Fruit fly (Drosophila melanogaster) whole organism, embryonic: ENCODE results near the gene Tet.

ENCODE experiments used
- B-H1 ChIP-seq: fragments of 200-800 bp; sonication (Bioruptor generic); IDR thresholded peaks from 3 replicates; pipeline ENCODE4 v1.3.6; 2022; ENCODE audit warnings: missing biosample characterization, missing genetic modification characterization
- C15 ChIP-seq: fragments of 200-800 bp; sonication (Bioruptor generic); IDR thresholded peaks from 3 replicates; pipeline ENCODE4 v1.3.6; 2022; ENCODE audit warnings: missing biosample characterization, missing genetic modification characterization
- CG1024 ChIP-seq: fragments of 200-800 bp; sonication (Bioruptor generic); IDR thresholded peaks from 2 replicates; pipeline ENCODE4 v1.3.6; 2022; ENCODE audit warnings: missing biosample characterization, missing genetic modification characterization
- CG10267 ChIP-seq: fragments of 200-800 bp; sonication (Bioruptor generic); optimal IDR thresholded peaks from 2 replicates; lab custom pipeline; 2018; ENCODE audit warnings: missing biosample characterization, mild to moderate bottlenecking, missing genetic modification characterization, moderate library complexity
- CG11695 ChIP-seq: fragments of 200-800 bp; sonication (Bioruptor generic); IDR thresholded peaks from 3 replicates; pipeline ENCODE4 v1.3.6; 2022; ENCODE audit warnings: missing biosample characterization, missing genetic modification characterization
- CG14014 ChIP-seq: fragments of 200-800 bp; sonication (Bioruptor generic); IDR thresholded peaks from 2 replicates; pipeline ENCODE4 v1.3.6; 2022; ENCODE audit warnings: missing biosample characterization, missing genetic modification characterization
- CG15601 ChIP-seq: fragments of 200-800 bp; sonication (Bioruptor generic); optimal IDR thresholded peaks from 3 replicates; lab custom pipeline; 2019; ENCODE audit warnings: missing biosample characterization, mild to moderate bottlenecking, missing genetic modification characterization, moderate library complexity
- CG17328 ChIP-seq: fragments of 200-800 bp; sonication (Bioruptor generic); IDR thresholded peaks from 2 replicates; pipeline ENCODE4 v1.3.6; 2022; ENCODE audit warnings: missing biosample characterization, missing genetic modification characterization
- CG17361 ChIP-seq: fragments of 200-800 bp; sonication (Bioruptor generic); IDR thresholded peaks from 3 replicates; pipeline ENCODE4 v1.3.6; 2022; ENCODE audit warnings: missing biosample characterization, missing genetic modification characterization
- CG17385 ChIP-seq: fragments of 200-800 bp; sonication (Bioruptor generic); optimal IDR thresholded peaks from 3 replicates; lab custom pipeline; 2018; ENCODE audit warnings: missing biosample characterization, mild to moderate bottlenecking, missing genetic modification characterization
- CG18262 ChIP-seq: fragments of 200-800 bp; optimal IDR thresholded peaks from 3 replicates; lab custom pipeline; 2019; ENCODE audit warnings: missing biosample characterization, mild to moderate bottlenecking, missing genetic modification characterization, moderate library complexity
- CG18476 ChIP-seq: fragments of 200-800 bp; sonication (Bioruptor generic); optimal IDR thresholded peaks from 2 replicates; lab custom pipeline; 2016; ENCODE audit warnings: missing biosample characterization, mild to moderate bottlenecking, missing genetic modification characterization
- CG34422 ChIP-seq: fragments of 200-800 bp; sonication (Bioruptor generic); IDR thresholded peaks from 3 replicates; pipeline ENCODE4 v1.3.6; 2022; ENCODE audit warnings: missing biosample characterization, missing genetic modification characterization
- CG6254 ChIP-seq: fragments of 200-800 bp; sonication (Bioruptor generic); optimal IDR thresholded peaks from 3 replicates; lab custom pipeline; 2017; ENCODE audit warnings: mild to moderate bottlenecking, missing biosample characterization, missing genetic modification reagents, missing genetic modification characterization
- CG7372 ChIP-seq: fragments of 200-800 bp; sonication (Bioruptor generic); IDR thresholded peaks from 2 replicates; pipeline ENCODE4 v1.3.6; 2022; ENCODE audit warnings: missing biosample characterization, missing genetic modification characterization
- CG7786 ChIP-seq: fragments of 200-800 bp; sonication (Bioruptor generic); optimal IDR thresholded peaks from 2 replicates; lab custom pipeline; 2016; ENCODE audit warnings: missing biosample characterization, missing genetic modification characterization
- CG9215 ChIP-seq: fragments of 200-800 bp; sonication (Bioruptor generic); IDR thresholded peaks from 2 replicates; pipeline ENCODE4 v1.3.6; 2022; ENCODE audit warnings: missing biosample characterization, missing genetic modification characterization
- CG9876 ChIP-seq: fragments of 200-800 bp; sonication (Bioruptor generic); optimal IDR thresholded peaks from 2 replicates; lab custom pipeline; 2016; ENCODE audit warnings: missing biosample characterization, missing genetic modification characterization
- CoRest ChIP-seq: fragments of 200-800 bp; sonication (Bioruptor generic); optimal IDR thresholded peaks from 3 replicates; lab custom pipeline; 2018; ENCODE audit warnings: missing biosample characterization, mild to moderate bottlenecking, missing genetic modification characterization, moderate library complexity
- D19B ChIP-seq: fragments of 200-800 bp; sonication (Bioruptor generic); optimal IDR thresholded peaks from 2 replicates; lab custom pipeline; 2017; ENCODE audit warnings: missing biosample characterization, mild to moderate bottlenecking, missing genetic modification characterization
- Dfd ChIP-seq, 2 experiments: fragments of >200 bp; optimal IDR thresholded peaks; 2 replicates each; lab custom pipeline; 2017; ENCODE audit warnings: missing biosample characterization in 2 of 2, missing genetic modification characterization in 2 of 2
- GATAe ChIP-seq: fragments of 200-800 bp; sonication (Bioruptor generic); conservative IDR thresholded peaks from 2 replicates; pipeline ENCODE4 v1.3.6; 2022; ENCODE audit warnings: missing biosample characterization, missing genetic modification characterization
- HmgD ChIP-seq: fragments of 200-800 bp; sonication (Bioruptor generic); optimal IDR thresholded peaks from 3 replicates; lab custom pipeline; 2016; ENCODE audit warnings: missing biosample characterization, missing genetic modification characterization
- Hr51 ChIP-seq, 2 experiments: fragments of 200-800 bp; sonication (Bioruptor generic); optimal IDR thresholded peaks; 2 replicates in 1 of 2; 3 replicates in 1 of 2; lab custom pipeline; 2016 to 2018; ENCODE audit warnings: missing biosample characterization in 2 of 2, missing genetic modification characterization in 2 of 2, mild to moderate bottlenecking in 1 of 2, moderate library complexity in 1 of 2
- Mad ChIP-seq: fragments of 200-800 bp; sonication (Bioruptor generic); optimal IDR thresholded peaks from 2 replicates; lab custom pipeline; 2016; ENCODE audit warnings: missing biosample characterization, missing genetic modification characterization
- Meics ChIP-seq: fragments of 200-800 bp; sonication (Bioruptor generic); optimal IDR thresholded peaks from 2 replicates; lab custom pipeline; 2017; ENCODE audit warnings: missing biosample characterization, mild to moderate bottlenecking, missing genetic modification characterization
- Opbp ChIP-seq: fragments of 200-800 bp; sonication (Bioruptor generic); IDR thresholded peaks from 3 replicates; pipeline ENCODE4 v1.3.6; 2022; ENCODE audit warnings: missing biosample characterization, missing genetic modification characterization; ENCODE audit not compliant: partially characterized antibody
- Ptx1 ChIP-seq: fragments of 200-800 bp; sonication (Bioruptor generic); IDR thresholded peaks from 2 replicates; pipeline ENCODE4 v1.3.6; 2022; ENCODE audit warnings: missing biosample characterization, missing genetic modification characterization
- Ravus ChIP-seq: fragments of 200-800 bp; sonication (Bioruptor generic); IDR thresholded peaks from 2 replicates; pipeline ENCODE4 v1.3.6; 2022; ENCODE audit warnings: missing biosample characterization, missing genetic modification characterization
- Rfx ChIP-seq: fragments of 200-800 bp; sonication (Bioruptor generic); IDR thresholded peaks from 2 replicates; pipeline ENCODE4 v1.3.6; 2022; ENCODE audit warnings: missing biosample characterization, missing genetic modification characterization
- Rx ChIP-seq: fragments of 200-800 bp; sonication (Bioruptor generic); IDR thresholded peaks from 2 replicates; pipeline ENCODE4 v1.3.6; 2022; ENCODE audit warnings: missing biosample characterization, missing genetic modification characterization
- ap ChIP-seq: fragments of 200-800 bp; sonication (Bioruptor generic); IDR thresholded peaks from 2 replicates; pipeline ENCODE4 v1.3.6; 2022; ENCODE audit warnings: missing biosample characterization, missing genetic modification characterization
- bbx ChIP-seq: fragments of 200-800 bp; sonication (Bioruptor generic); IDR thresholded peaks from 2 replicates; pipeline ENCODE4 v1.3.6; 2022; ENCODE audit warnings: missing biosample characterization, missing genetic modification characterization; ENCODE audit not compliant: partially characterized antibody
- bsh ChIP-seq, 2 experiments: fragments of 200-800 bp; sonication (Bioruptor generic); optimal IDR thresholded peaks; 2 replicates each; lab custom pipeline; 2017 to 2018; ENCODE audit warnings: mild to moderate bottlenecking in 2 of 2, missing biosample characterization in 2 of 2, missing genetic modification characterization in 2 of 2, moderate library complexity in 1 of 2
- crol ChIP-seq: fragments of 200-800 bp; sonication (Bioruptor generic); IDR thresholded peaks from 2 replicates; pipeline ENCODE4 v1.3.6; 2022; ENCODE audit warnings: missing biosample characterization, missing genetic modification characterization
- dmrt99B ChIP-seq: fragments of 200-800 bp; sonication (Bioruptor generic); optimal IDR thresholded peaks from 2 replicates; lab custom pipeline; 2018; ENCODE audit warnings: missing biosample characterization, mild to moderate bottlenecking, missing genetic modification characterization, moderate library complexity
- eyg ChIP-seq: fragments of 200-800 bp; sonication (Bioruptor generic); optimal IDR thresholded peaks from 3 replicates; lab custom pipeline; 2016; ENCODE audit warnings: missing biosample characterization, missing genetic modification characterization
- h ChIP-seq: fragments of >200 bp; optimal IDR thresholded peaks from 2 replicates; lab custom pipeline; 2017
- ham ChIP-seq: fragments of 200-800 bp; sonication (Bioruptor generic); IDR thresholded peaks from 2 replicates; pipeline ENCODE4 v1.3.6; 2022; ENCODE audit warnings: missing biosample characterization, missing genetic modification characterization
- hb ChIP-seq: fragments of 200-800 bp; sonication (Bioruptor generic); IDR thresholded peaks from 3 replicates; pipeline ENCODE4 v1.3.6; 2022; ENCODE audit warnings: missing biosample characterization, missing genetic modification characterization; ENCODE audit not compliant: partially characterized antibody
- org-1 ChIP-seq: fragments of 200-800 bp; sonication (Bioruptor generic); optimal IDR thresholded peaks from 2 replicates; lab custom pipeline; 2017; ENCODE audit warnings: missing biosample characterization, missing genetic modification characterization
- schlank ChIP-seq: fragments of 200-800 bp; sonication (Bioruptor generic); optimal IDR thresholded peaks from 2 replicates; lab custom pipeline; 2018; ENCODE audit warnings: missing biosample characterization, mild to moderate bottlenecking, missing genetic modification characterization
- shn ChIP-seq: fragments of 200-800 bp; sonication (Bioruptor generic); optimal IDR thresholded peaks from 3 replicates; lab custom pipeline; 2016; ENCODE audit warnings: missing biosample characterization, missing genetic modification characterization
- sima ChIP-seq: fragments of 200-800 bp; sonication (Bioruptor generic); optimal IDR thresholded peaks from 2 replicates; lab custom pipeline; 2016; ENCODE audit warnings: missing biosample characterization, missing genetic modification characterization
- slp2 ChIP-seq: fragments of 200-800 bp; sonication (Bioruptor generic); optimal IDR thresholded peaks from 2 replicates; lab custom pipeline; 2016; ENCODE audit warnings: missing biosample characterization, missing genetic modification characterization
- tin ChIP-seq: fragments of 200-800 bp; sonication (Bioruptor generic); optimal IDR thresholded peaks from 3 replicates; lab custom pipeline; 2016; ENCODE audit warnings: missing biosample characterization, missing genetic modification characterization
- toy ChIP-seq: fragments of 200-800 bp; sonication (Bioruptor generic); IDR thresholded peaks from 2 replicates; pipeline ENCODE4 v1.3.6; 2022; ENCODE audit warnings: missing biosample characterization, missing genetic modification characterization
- vvl ChIP-seq: fragments of 200-800 bp; sonication (Bioruptor generic); IDR thresholded peaks from 2 replicates; pipeline ENCODE4 v1.3.6; 2022; ENCODE audit warnings: missing biosample characterization, missing genetic modification characterization
- wor ChIP-seq: fragments of 200-800 bp; sonication (Bioruptor generic); IDR thresholded peaks from 2 replicates; pipeline ENCODE4 v1.3.6; 2022; ENCODE audit warnings: missing biosample characterization, missing genetic modification characterization
- zen ChIP-seq: fragments of 200-800 bp; sonication (Bioruptor generic); optimal IDR thresholded peaks from 3 replicates; lab custom pipeline; 2018; ENCODE audit warnings: missing biosample characterization, mild to moderate bottlenecking, missing genetic modification characterization, moderate library complexity

Tet gene

dm6 chr3L:2765013-2765738, 113.8 kb downstream of the Tet start (continued):
- TF ChIP-seq vvl (GFP tag; lab: Robert Waterston, UW) (no peak; the same call in 1 of the 2 replicates), ham (GFP tag; lab: Robert Waterston, UW) (no peak), GATAe (GFP tag; lab: Robert Waterston, UW) (no peak), CG17361 (no peak), eyg (GFP tag; lab: Kevin White, UChicago) (no peak), HmgD (GFP tag; lab: Kevin White, UChicago) (no peak)

dm6 chr3L:2763762-2764161, 115.2 kb downstream of the Tet start:
- TF ChIP-seq CoRest (tag; lab: Kevin White, UChicago) (peak; percentile 2), CG17385 (GFP tag; lab: Kevin White, UChicago) (no peak), CG18476 (no peak), crol (GFP tag; lab: Robert Waterston, UW) (no peak), CG17328 (GFP tag; lab: Robert Waterston, UW) (no peak), B-H1 (GFP tag; lab: Robert Waterston, UW) (no peak), CG11695 (0 out of 3 replicates have a peak, but pooled peaks have one; percentile 52), Meics (GFP tag; lab: Kevin White, UChicago) (no peak), CG7372 (GFP tag; lab: Robert Waterston, UW) (peak; percentile 40; the same call in 1 of the 2 replicates), Dfd (GFP tag; optimal IDR thresholded peaks at IDR 0.05; lab: Kevin White, UChicago) (no peak), CG15601 (tag; lab: Kevin White, UChicago) (no peak), Ptx1 (GFP tag; lab: Robert Waterston, UW) (peak; percentile 60), CG7786 (GFP tag; lab: Kevin White, UChicago) (no peak), CG18262 (tag; lab: Kevin White, UChicago) (no peak), C15 (no peak), Mad (no peak), bbx (no peak), Hr51 (GFP tag; optimal IDR thresholded peaks at IDR 0.05; lab: Kevin White, UChicago) (peak in 1 of 2 experiments; percentile 36), h (lab: Kevin White, UChicago) (no peak), schlank (no peak), wor (GFP tag; lab: Robert Waterston, UW) (no peak), ap (GFP tag; lab: Robert Waterston, UW) (0 out of 2 replicates have a peak, but pooled peaks have one; percentile 24), Opbp (GFP tag; lab: Robert Waterston, UW) (no peak), CG34422 (GFP tag; lab: Robert Waterston, UW) (0 out of 3 replicates have a peak, but pooled peaks have one; percentile 39), dmrt99B (tag; lab: Kevin White, UChicago) (peak; percentile 45), CG9876 (GFP tag; lab: Kevin White, UChicago) (no peak), tin (no peak), toy (GFP tag; lab: Robert Waterston, UW) (no peak), CG10267 (tag; lab: Kevin White, UChicago) (no peak), Rx (GFP tag; lab: Robert Waterston, UW) (0 out of 2 replicates have a peak, but pooled peaks have one; percentile 28), Rfx (GFP tag; lab: Robert Waterston, UW) (peak; percentile 64), CG1024 (GFP tag; lab: Robert Waterston, UW) (no peak), CG14014 (GFP tag; lab: Robert Waterston, UW) (no peak), Ravus (GFP tag; lab: Robert Waterston, UW) (no peak), D19B (GFP tag; lab: Kevin White, UChicago) (no peak), hb (GFP tag; lab: Robert Waterston, UW) (no peak), slp2 (GFP tag; lab: Kevin White, UChicago) (no peak), shn (GFP tag; lab: Kevin White, UChicago) (no peak), sima (GFP tag; lab: Kevin White, UChicago) (no peak), org-1 (GFP tag; lab: Kevin White, UChicago) (no peak), CG9215 (GFP tag; lab: Robert Waterston, UW) (no peak), bsh (GFP tag; optimal IDR thresholded peaks at IDR 0.05; lab: Kevin White, UChicago) (no peak), zen (tag; lab: Kevin White, UChicago) (no peak), CG6254 (no peak)
